Worm (Caenorhabditis elegans) whole organism, L4 larva: ENCODE measurements around the gene F01D5.3.

Source experiments
- dmd-8 ChIP-seq: fragments of 200-800 bp; sonication (Bioruptor generic); IDR thresholded peaks from 2 replicates; pipeline ENCODE4 v1.3.6; 2022; ENCODE audit warnings: missing genetic modification characterization, missing compliant biosample characterization
- sdz-12 ChIP-seq: fragments of 200-800 bp; sonication (Bioruptor generic); optimal IDR thresholded peaks from 2 replicates; lab custom pipeline; 2018; ENCODE audit warnings: mild to moderate bottlenecking, missing genetic modification characterization, missing compliant biosample characterization
- zfp-2 ChIP-seq: sonication (generic microtip); optimal IDR thresholded peaks from 2 replicates; lab custom pipeline; 2016; ENCODE audit warnings: mild to moderate bottlenecking, missing genetic modification characterization, missing compliant biosample characterization

DNA sequence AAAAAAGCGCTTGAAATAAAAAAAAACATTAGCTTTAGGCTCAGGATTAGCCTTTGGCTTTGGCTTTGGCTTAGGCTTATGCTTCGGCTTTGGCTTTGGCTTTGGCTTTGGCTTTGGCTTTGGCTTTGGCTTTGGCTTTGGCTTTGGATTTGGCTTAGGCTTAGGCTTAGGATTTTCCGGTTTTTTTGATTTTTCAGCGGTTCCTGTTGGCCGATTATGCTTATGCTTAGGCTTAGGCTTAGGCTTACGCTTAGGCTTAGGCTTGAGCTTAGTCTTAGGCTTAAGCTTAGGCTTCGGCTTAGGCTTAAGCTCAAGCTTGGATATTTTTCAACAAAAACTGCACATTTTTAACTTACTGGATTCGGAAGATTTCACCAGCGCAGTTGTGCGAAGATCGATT, 25.8 kb downstream of the F01D5.3 start:
- TF ChIP-seq zfp-2 (tag; lab: Kevin White, UChicago) (no peak), dmd-8 (GFP tag; lab: Robert Waterston, UW) (no peak), sdz-12 (no peak)
